Worm (Caenorhabditis elegans) whole organism, young adult: Measurements from ENCODE around the gene ZK632.2.
A peak's percentile ranks its signal among the peaks of the same experiment; 100 is the strongest.

Experiments
- B0019.2 ChIP-seq: fragments of 200-800 bp; sonication (Bioruptor generic); conservative IDR thresholded peaks from 2 replicates; pipeline ENCODE4 v1.3.6; 2022; ENCODE audit warnings: missing genetic modification reagents, missing genetic modification characterization, missing compliant biosample characterization
- B0035.1 ChIP-seq: sonication (generic microtip); optimal IDR thresholded peaks from 2 replicates; lab custom pipeline; 2016; ENCODE audit warnings: missing genetic modification characterization, mild to moderate bottlenecking, missing compliant biosample characterization, missing genotype, missing genetic modification reagents
- C06A6.2 ChIP-seq: fragments of 200-800 bp; sonication (Bioruptor generic); conservative IDR thresholded peaks from 2 replicates; pipeline ENCODE4 v1.3.6; 2022; ENCODE audit warnings: missing genetic modification characterization, missing compliant biosample characterization
- C17E4.6 ChIP-seq: fragments of 200-800 bp; sonication (Bioruptor generic); IDR thresholded peaks from 2 replicates; pipeline ENCODE4 v1.3.6; 2022; ENCODE audit warnings: missing genetic modification reagents, missing genetic modification characterization, missing compliant biosample characterization
- D2030.7 ChIP-seq: fragments of 200-800 bp; sonication (Bioruptor generic); IDR thresholded peaks from 2 replicates; pipeline ENCODE4 v1.3.6; 2022; ENCODE audit warnings: missing genetic modification reagents, missing genetic modification characterization, missing compliant biosample characterization
- F10E7.11 ChIP-seq: sonication (generic microtip); optimal IDR thresholded peaks from 2 replicates; lab custom pipeline; 2017; ENCODE audit warnings: mild to moderate bottlenecking, missing genetic modification characterization, moderate library complexity, missing compliant biosample characterization
- F33H1.4 ChIP-seq: fragments of 200-800 bp; sonication (Bioruptor generic); IDR thresholded peaks from 2 replicates; pipeline ENCODE4 v1.3.6; 2022; ENCODE audit warnings: missing genetic modification reagents, missing genetic modification characterization, missing compliant biosample characterization
- F49E8.2 ChIP-seq: sonication (generic microtip); optimal IDR thresholded peaks from 3 replicates; lab custom pipeline; 2017; ENCODE audit warnings: missing genetic modification characterization, mild to moderate bottlenecking, missing compliant biosample characterization, antibody characterized with exemption, moderate library complexity; ENCODE audit not compliant: insufficient read depth
- F57A8.1 ChIP-seq: fragments of 200-800 bp; sonication (Bioruptor generic); optimal IDR thresholded peaks from 2 replicates; lab custom pipeline; 2018; ENCODE audit warnings: mild to moderate bottlenecking, missing genetic modification characterization, moderate library complexity, missing compliant biosample characterization
- F57C9.4 ChIP-seq: sonication (generic microtip); optimal IDR thresholded peaks from 2 replicates; lab custom pipeline; 2017; ENCODE audit warnings: mild to moderate bottlenecking, missing genetic modification characterization, missing compliant biosample characterization
- K11D2.4 ChIP-seq: fragments of 200-800 bp; sonication (Bioruptor generic); IDR thresholded peaks from 2 replicates; pipeline ENCODE4 v1.3.6; 2022; ENCODE audit warnings: missing genetic modification reagents, missing genetic modification characterization, missing compliant biosample characterization
- K12H6.12 ChIP-seq: fragments of 200-800 bp; sonication (Bioruptor generic); optimal IDR thresholded peaks from 2 replicates; lab custom pipeline; 2018; ENCODE audit warnings: mild to moderate bottlenecking, missing genetic modification characterization, missing compliant biosample characterization
- Y53F4B.3 ChIP-seq: fragments of 200-800 bp; sonication (Bioruptor generic); IDR thresholded peaks from 2 replicates; pipeline ENCODE4 v1.3.6; 2022; ENCODE audit warnings: missing genetic modification reagents, missing genetic modification characterization, missing compliant biosample characterization
- Y53G8AR.9 ChIP-seq: fragments of 200-800 bp; sonication (Bioruptor generic); conservative IDR thresholded peaks from 2 replicates; pipeline ENCODE4 v1.3.6; 2022; ENCODE audit warnings: missing genetic modification reagents, missing genetic modification characterization, missing compliant biosample characterization
- Y67H2A.10 ChIP-seq: fragments of 200-800 bp; sonication (Bioruptor generic); conservative IDR thresholded peaks from 2 replicates; pipeline ENCODE4 v1.3.6; 2022; ENCODE audit warnings: missing genetic modification reagents, missing genetic modification characterization, missing compliant biosample characterization
- akir-1 ChIP-seq: fragments of 200-800 bp; sonication (Bioruptor generic); optimal IDR thresholded peaks from 2 replicates; lab custom pipeline; 2018; ENCODE audit warnings: mild to moderate bottlenecking, missing genetic modification characterization, moderate library complexity, missing compliant biosample characterization
- aptf-3 ChIP-seq: fragments of 200-800 bp; sonication (Bioruptor generic); IDR thresholded peaks from 2 replicates; pipeline ENCODE4 v1.3.6; 2022; ENCODE audit warnings: missing genetic modification characterization, missing compliant biosample characterization
- atf-7 ChIP-seq: sonication (generic microtip); optimal IDR thresholded peaks from 2 replicates; lab custom pipeline; 2017; ENCODE audit warnings: mild to moderate bottlenecking, missing genetic modification characterization, missing compliant biosample characterization
- athp-1 ChIP-seq: sonication (generic microtip); optimal IDR thresholded peaks from 2 replicates; lab custom pipeline; 2017; ENCODE audit warnings: mild to moderate bottlenecking, missing genetic modification characterization, missing compliant biosample characterization
- ceh-79 ChIP-seq: sonication (generic microtip); optimal IDR thresholded peaks from 2 replicates; lab custom pipeline; 2017; ENCODE audit warnings: mild to moderate bottlenecking, missing genetic modification characterization, missing compliant biosample characterization
- die-1 ChIP-seq: sonication (generic microtip); optimal IDR thresholded peaks from 2 replicates; lab custom pipeline; 2016; ENCODE audit warnings: missing genotype, mild to moderate bottlenecking, missing genetic modification characterization, missing compliant biosample characterization
- dpff-1 ChIP-seq: sonication (generic microtip); optimal IDR thresholded peaks from 2 replicates; lab custom pipeline; 2017; ENCODE audit warnings: mild to moderate bottlenecking, missing genetic modification characterization, missing compliant biosample characterization
- efl-1 ChIP-seq: fragments of 150-350 bp; optimal IDR thresholded peaks from 2 replicates; lab custom pipeline; 2014; ENCODE audit warnings: missing biosample characterization, missing genetic modification reagents, missing genetic modification characterization
- egl-18 ChIP-seq: fragments of 200-800 bp; sonication (Bioruptor generic); IDR thresholded peaks from 2 replicates; pipeline ENCODE4 v1.3.6; 2022; ENCODE audit warnings: missing genetic modification reagents, missing genetic modification characterization, missing compliant biosample characterization
- egl-44 ChIP-seq: fragments of 200-800 bp; sonication (Bioruptor generic); IDR thresholded peaks from 2 replicates; pipeline ENCODE4 v1.3.6; 2022; ENCODE audit warnings: missing genetic modification reagents, missing genetic modification characterization, missing compliant biosample characterization
- ets-4 ChIP-seq: fragments of 200-800 bp; sonication (Bioruptor generic); optimal IDR thresholded peaks from 2 replicates; lab custom pipeline; 2018; ENCODE audit warnings: mild to moderate bottlenecking, missing genetic modification characterization, missing compliant biosample characterization
- him-1 ChIP-seq: sonication (generic microtip); optimal IDR thresholded peaks from 2 replicates; lab custom pipeline; 2016; ENCODE audit warnings: missing genotype, missing genetic modification reagents, missing genetic modification characterization, missing compliant biosample characterization
- hlh-26 ChIP-seq: fragments of 200-800 bp; sonication (Bioruptor generic); conservative IDR thresholded peaks from 2 replicates; pipeline ENCODE4 v1.3.6; 2022; ENCODE audit warnings: missing genetic modification reagents, missing genetic modification characterization, missing compliant biosample characterization
- lag-1 ChIP-seq: fragments of 200-800 bp; sonication (Bioruptor generic); IDR thresholded peaks from 2 replicates; pipeline ENCODE4 v1.3.6; 2022; ENCODE audit warnings: missing genetic modification reagents, missing genetic modification characterization, missing compliant biosample characterization
- let-607 ChIP-seq, 2 experiments: fragments of 200-800 bp in 1 of 2; sonication (Bioruptor generic) in 1 of 2; sonication (generic microtip) in 1 of 2; optimal IDR thresholded peaks; 2 replicates each; lab custom pipeline; 2016 to 2018; ENCODE audit warnings: mild to moderate bottlenecking in 2 of 2, missing compliant biosample characterization in 2 of 2, missing genetic modification characterization in 2 of 2, moderate library complexity in 2 of 2, missing genotype in 1 of 2
- lir-1 ChIP-seq: fragments of 200-800 bp; sonication (Bioruptor generic); conservative IDR thresholded peaks from 2 replicates; pipeline ENCODE4 v1.3.6; 2022; ENCODE audit warnings: missing genetic modification reagents, missing genetic modification characterization, missing compliant biosample characterization
- madf-10 ChIP-seq: sonication (generic microtip); optimal IDR thresholded peaks from 2 replicates; lab custom pipeline; 2016; ENCODE audit warnings: mild to moderate bottlenecking, missing genetic modification characterization, missing compliant biosample characterization
- madf-6 ChIP-seq: fragments of 200-800 bp; sonication (Bioruptor generic); IDR thresholded peaks from 2 replicates; pipeline ENCODE4 v1.3.6; 2022; ENCODE audit warnings: missing genetic modification reagents, missing genetic modification characterization, missing compliant biosample characterization
- mcd-1 ChIP-seq: fragments of 200-800 bp; sonication (Bioruptor generic); IDR thresholded peaks from 2 replicates; pipeline ENCODE4 v1.3.6; 2022; ENCODE audit warnings: missing genetic modification reagents, missing genetic modification characterization, missing compliant biosample characterization
- mel-28 ChIP-seq: sonication (generic microtip); optimal IDR thresholded peaks from 2 replicates; lab custom pipeline; 2016; ENCODE audit warnings: borderline replicate concordance, mild to moderate bottlenecking, missing genetic modification characterization, missing compliant biosample characterization
- mxl-1 ChIP-seq: sonication (generic microtip); optimal IDR thresholded peaks from 2 replicates; lab custom pipeline; 2016; ENCODE audit warnings: missing genetic modification characterization, missing compliant biosample characterization
- nfya-2 ChIP-seq: fragments of 200-800 bp; sonication (Bioruptor generic); IDR thresholded peaks from 2 replicates; pipeline ENCODE4 v1.3.6; 2022; ENCODE audit warnings: missing genetic modification reagents, missing genetic modification characterization, missing compliant biosample characterization
- nfyb-1 ChIP-seq: fragments of 200-800 bp; sonication (Bioruptor generic); IDR thresholded peaks from 2 replicates; pipeline ENCODE4 v1.3.6; 2022; ENCODE audit warnings: missing genetic modification reagents, missing genetic modification characterization, missing compliant biosample characterization
- nhr-120 ChIP-seq: fragments of 200-800 bp; sonication (Bioruptor generic); IDR thresholded peaks from 2 replicates; pipeline ENCODE4 v1.3.6; 2022; ENCODE audit warnings: missing genetic modification characterization, missing compliant biosample characterization
- nhr-80 ChIP-seq: sonication (generic microtip); optimal IDR thresholded peaks from 2 replicates; lab custom pipeline; 2016; ENCODE audit warnings: missing genetic modification characterization, missing compliant biosample characterization
- pbrm-1 ChIP-seq: fragments of 200-800 bp; sonication (Bioruptor generic); IDR thresholded peaks from 2 replicates; pipeline ENCODE4 v1.3.6; 2022; ENCODE audit warnings: missing genetic modification reagents, missing genetic modification characterization, missing compliant biosample characterization
- sea-2 ChIP-seq: fragments of 200-800 bp; sonication (Bioruptor generic); IDR thresholded peaks from 2 replicates; pipeline ENCODE4 v1.3.6; 2022; ENCODE audit warnings: missing genetic modification characterization, missing compliant biosample characterization
- snpc-1.3 ChIP-seq: sonication (generic microtip); optimal IDR thresholded peaks from 2 replicates; lab custom pipeline; 2017; ENCODE audit warnings: missing genetic modification characterization, mild to moderate bottlenecking, missing compliant biosample characterization, antibody characterized with exemption, moderate library complexity, missing genotype, missing genetic modification reagents; ENCODE audit not compliant: insufficient read depth
- snpc-4 ChIP-seq, 5 experiments: fragments of 150-350 bp in 1 of 5; sonication (generic microtip) in 4 of 5; optimal IDR thresholded peaks; 2 replicates each; lab custom pipeline; 2014 to 2018; ENCODE audit warnings: missing genetic modification characterization in 5 of 5, missing biosample characterization in 3 of 5, antibody characterized with exemption in 2 of 5, mild to moderate bottlenecking in 2 of 5, missing compliant biosample characterization in 2 of 5, missing genotype in 2 of 5, moderate library complexity in 2 of 5, missing genetic modification reagents in 1 of 5
- tbx-9 ChIP-seq: sonication (generic microtip); optimal IDR thresholded peaks from 2 replicates; lab custom pipeline; 2016; ENCODE audit warnings: borderline replicate concordance, missing genetic modification characterization, inconsistent platforms, missing compliant biosample characterization
- unc-130 ChIP-seq: sonication (generic microtip); optimal IDR thresholded peaks from 2 replicates; lab custom pipeline; 2016; ENCODE audit warnings: missing genetic modification reagents, missing genetic modification characterization, missing compliant biosample characterization
- unc-62 ChIP-seq: fragments of 150-350 bp; optimal IDR thresholded peaks from 2 replicates; lab custom pipeline; 2014; ENCODE audit warnings: missing biosample characterization, missing genetic modification reagents, missing genetic modification characterization
- zfh-2 ChIP-seq: fragments of 200-800 bp; sonication (Bioruptor generic); conservative IDR thresholded peaks from 2 replicates; pipeline ENCODE4 v1.3.6; 2022; ENCODE audit warnings: missing genetic modification reagents, missing genetic modification characterization, missing compliant biosample characterization
- ztf-28 ChIP-seq: fragments of 200-800 bp; sonication (Bioruptor generic); IDR thresholded peaks from 2 replicates; pipeline ENCODE4 v1.3.6; 2022; ENCODE audit warnings: missing genetic modification reagents, missing genetic modification characterization, missing compliant biosample characterization

The ZK632.2 gene

ce11 chrIII:9758848-9759247 lies 40.1 kb upstream of the ZK632.2 start, which contains the start of gene rmd-1 (continued):
- TF ChIP-seq hlh-26 (GFP tag; lab: Robert Waterston, UW) (no peak), dpff-1 (tag; lab: Kevin White, UChicago) (no peak), athp-1 (tag; lab: Kevin White, UChicago) (no peak), K12H6.12 (tag; lab: Kevin White, UChicago) (no peak), F10E7.11 (tag; lab: Kevin White, UChicago) (no peak), F33H1.4 (GFP tag; lab: Robert Waterston, UW) (peak; percentile 72), F57A8.1 (GFP tag; lab: Kevin White, UChicago) (no peak), nhr-80 (no peak), ztf-28 (GFP tag; lab: Robert Waterston, UW) (no peak), pbrm-1 (GFP tag; lab: Robert Waterston, UW) (no peak), tbx-9 (tag; lab: Kevin White, UChicago) (no peak), B0019.2 (no peak), nfyb-1 (GFP tag; lab: Robert Waterston, UW) (no peak), ceh-79 (tag; lab: Kevin White, UChicago) (no peak), nhr-120 (GFP tag; lab: Robert Waterston, UW) (no peak), him-1 (no peak), F57C9.4 (tag; lab: Kevin White, UChicago) (no peak), Y53G8AR.9 (GFP tag; lab: Robert Waterston, UW) (no peak), mcd-1 (no peak), snpc-1.3 (tag; lab: Kevin White, UChicago) (peak; percentile 29), lir-1 (no peak), snpc-4 (GFP tag; optimal IDR thresholded peaks at IDR 0.05; lab: Kevin White, UChicago) (no peak), snpc-4 (tag; optimal IDR thresholded peaks at IDR 0.05; lab: Kevin White, UChicago) (no peak), die-1 (tag; lab: Kevin White, UChicago) (no peak), atf-7 (no peak), D2030.7 (GFP tag; lab: Robert Waterston, UW) (peak; percentile 57; the same call in 1 of the 2 replicates), C06A6.2 (no peak), madf-6 (peak; percentile 96), unc-130 (peak; percentile 45), Y53F4B.3 (no peak), mel-28 (no peak), sea-2 (GFP tag; lab: Robert Waterston, UW) (no peak), F49E8.2 (tag; lab: Kevin White, UChicago) (no peak), C17E4.6 (GFP tag; lab: Robert Waterston, UW) (0 out of 2 replicates have a peak, but pooled peaks have one; percentile 42), K11D2.4 (GFP tag; lab: Robert Waterston, UW) (no peak), B0035.1 (no peak), ets-4 (GFP tag; lab: Kevin White, UChicago) (no peak), madf-10 (tag; lab: Kevin White, UChicago) (no peak), Y67H2A.10 (no peak), unc-62 (GFP tag; lab: Kevin White, UChicago) (no peak), let-607 (tag; optimal IDR thresholded peaks at IDR 0.05; lab: Kevin White, UChicago) (no peak), egl-18 (GFP tag; lab: Robert Waterston, UW) (no peak), zfh-2 (no peak), mxl-1 (tag; lab: Kevin White, UChicago) (no peak), nfya-2 (GFP tag; lab: Robert Waterston, UW) (no peak), efl-1 (GFP tag; lab: Kevin White, UChicago) (peak; percentile 94), egl-44 (no peak), aptf-3 (GFP tag; lab: Robert Waterston, UW) (no peak), lag-1 (GFP tag; lab: Robert Waterston, UW) (no peak), akir-1 (GFP tag; lab: Kevin White, UChicago) (no peak)
